Fruit fly (Drosophila melanogaster) whole organism, embryonic: Measurements from ENCODE around the gene CG33230.
A peak's percentile ranks its signal among the peaks of the same experiment; 100 is the strongest.

Source experiments
- Adf1 ChIP-seq: fragments of 200-800 bp; sonication (Bioruptor generic); IDR thresholded peaks from 2 replicates; pipeline ENCODE4 v1.3.6; 2022; ENCODE audit warnings: missing biosample characterization, missing genetic modification characterization
- Atf6 ChIP-seq: fragments of 200-800 bp; sonication (Bioruptor generic); IDR thresholded peaks from 2 replicates; pipeline ENCODE4 v1.3.6; 2022; ENCODE audit warnings: missing biosample characterization, missing genetic modification characterization
- B-H1 ChIP-seq: fragments of 200-800 bp; sonication (Bioruptor generic); IDR thresholded peaks from 3 replicates; pipeline ENCODE4 v1.3.6; 2022; ENCODE audit warnings: missing biosample characterization, missing genetic modification characterization
- BtbVII ChIP-seq: fragments of 200-800 bp; sonication (Bioruptor generic); optimal IDR thresholded peaks from 3 replicates; lab custom pipeline; 2017; ENCODE audit warnings: missing biosample characterization, mild to moderate bottlenecking, missing genetic modification characterization
- CG10431 ChIP-seq: fragments of 200-800 bp; sonication (Bioruptor generic); optimal IDR thresholded peaks from 3 replicates; lab custom pipeline; 2018; ENCODE audit warnings: missing biosample characterization, mild to moderate bottlenecking, missing genetic modification characterization
- CG10543 ChIP-seq: fragments of 200-800 bp; sonication (Bioruptor generic); optimal IDR thresholded peaks from 3 replicates; lab custom pipeline; 2017; ENCODE audit warnings: missing biosample characterization, mild to moderate bottlenecking, missing genetic modification characterization, moderate library complexity
- CG11247 ChIP-seq: fragments of 200-800 bp; sonication (Bioruptor generic); IDR thresholded peaks from 2 replicates; pipeline ENCODE4 v1.3.6; 2022; ENCODE audit warnings: missing biosample characterization, missing genetic modification characterization
- CG12769 ChIP-seq: fragments of 200-800 bp; sonication (Bioruptor generic); optimal IDR thresholded peaks from 2 replicates; lab custom pipeline; 2019; ENCODE audit warnings: missing biosample characterization, mild to moderate bottlenecking, missing genetic modification characterization, moderate library complexity
- CG1603 ChIP-seq: fragments of 200-800 bp; sonication (Bioruptor generic); optimal IDR thresholded peaks from 2 replicates; lab custom pipeline; 2019; ENCODE audit warnings: missing biosample characterization, mild to moderate bottlenecking, missing genetic modification characterization, moderate library complexity
- CG16863 ChIP-seq: fragments of 200-800 bp; sonication (Bioruptor generic); optimal IDR thresholded peaks from 3 replicates; lab custom pipeline; 2016; ENCODE audit warnings: missing biosample characterization, missing genetic modification characterization
- CG18599 ChIP-seq: fragments of 200-800 bp; sonication (Bioruptor generic); optimal IDR thresholded peaks from 3 replicates; lab custom pipeline; 2017; ENCODE audit warnings: missing biosample characterization, missing genetic modification characterization, mild to moderate bottlenecking, moderate library complexity, missing genetic modification reagents
- CG2889 ChIP-seq: fragments of 200-800 bp; sonication (Bioruptor generic); IDR thresholded peaks from 3 replicates; pipeline ENCODE4 v1.3.6; 2022; ENCODE audit warnings: missing biosample characterization, missing genetic modification characterization
- CG33557 ChIP-seq: fragments of 200-800 bp; sonication (Bioruptor generic); optimal IDR thresholded peaks from 2 replicates; lab custom pipeline; 2019; ENCODE audit warnings: missing biosample characterization, mild to moderate bottlenecking, missing genetic modification characterization, moderate library complexity
- CG34224 ChIP-seq: fragments of 200-800 bp; sonication (Bioruptor generic); IDR thresholded peaks from 3 replicates; pipeline ENCODE4 v1.3.6; 2022; ENCODE audit warnings: missing biosample characterization, missing genetic modification characterization; ENCODE audit not compliant: partially characterized antibody
- CG3995 ChIP-seq: fragments of 200-800 bp; sonication (Bioruptor generic); optimal IDR thresholded peaks from 3 replicates; lab custom pipeline; 2016; ENCODE audit warnings: missing biosample characterization, missing genetic modification characterization
- CG4360 ChIP-seq: fragments of 200-800 bp; sonication (Bioruptor generic); IDR thresholded peaks from 2 replicates; pipeline ENCODE4 v1.3.6; 2022; ENCODE audit warnings: missing biosample characterization, missing genetic modification characterization
- CG5180 ChIP-seq: fragments of 200-800 bp; sonication (Bioruptor generic); optimal IDR thresholded peaks from 3 replicates; lab custom pipeline; 2017; ENCODE audit warnings: missing biosample characterization, missing genetic modification characterization, mild to moderate bottlenecking, moderate library complexity, missing genetic modification reagents
- CG6683 ChIP-seq: fragments of 200-800 bp; sonication (Bioruptor generic); optimal IDR thresholded peaks from 2 replicates; lab custom pipeline; 2017; ENCODE audit warnings: missing biosample characterization, mild to moderate bottlenecking, missing genetic modification characterization, missing genetic modification reagents
- CG7963 ChIP-seq: fragments of 200-800 bp; sonication (Bioruptor generic); IDR thresholded peaks from 3 replicates; pipeline ENCODE4 v1.3.6; 2022; ENCODE audit warnings: missing biosample characterization, missing genetic modification characterization; ENCODE audit not compliant: partially characterized antibody
- Deaf1 ChIP-seq: fragments of 200-800 bp; optimal IDR thresholded peaks from 3 replicates; lab custom pipeline; 2019; ENCODE audit warnings: missing biosample characterization, mild to moderate bottlenecking, missing genetic modification characterization, moderate library complexity
- Dfd ChIP-seq, 2 experiments: fragments of >200 bp; optimal IDR thresholded peaks; 2 replicates each; lab custom pipeline; 2017; ENCODE audit warnings: missing biosample characterization in 2 of 2, missing genetic modification characterization in 2 of 2
- Dip2 ChIP-seq: fragments of 200-800 bp; sonication (Bioruptor generic); IDR thresholded peaks from 2 replicates; pipeline ENCODE4 v1.3.6; 2022; ENCODE audit warnings: missing biosample characterization, missing genetic modification characterization
- Ets65A ChIP-seq: fragments of 200-800 bp; sonication (Bioruptor generic); peaks from one replicate; lab custom pipeline; 2016; ENCODE audit warnings: missing biosample characterization, missing genetic modification characterization
- Gug ChIP-seq: fragments of 200-800 bp; sonication (Bioruptor generic); IDR thresholded peaks from 4 replicates; pipeline ENCODE4 v1.3.6; 2022; ENCODE audit warnings: missing biosample characterization, missing genetic modification characterization
- HLH54F ChIP-seq: fragments of 200-800 bp; sonication (Bioruptor generic); optimal IDR thresholded peaks from 3 replicates; lab custom pipeline; 2016; ENCODE audit warnings: missing biosample characterization, missing genetic modification characterization
- Hr3 ChIP-seq: fragments of 200-800 bp; sonication (Bioruptor generic); optimal IDR thresholded peaks from 3 replicates; lab custom pipeline; 2016; ENCODE audit warnings: missing biosample characterization, missing genetic modification characterization
- Hr78 ChIP-seq, 2 experiments: fragments of 200-800 bp in 1 of 2; fragments of >200 bp in 1 of 2; sonication (Bioruptor generic) in 1 of 2; optimal IDR thresholded peaks; 2 replicates each; lab custom pipeline; 2017 to 2019; ENCODE audit warnings: missing biosample characterization in 2 of 2, missing genetic modification characterization in 2 of 2, mild to moderate bottlenecking in 1 of 2, moderate library complexity in 1 of 2
- Lhr ChIP-seq: fragments of 200-800 bp; sonication (Bioruptor generic); optimal IDR thresholded peaks from 3 replicates; lab custom pipeline; 2017; ENCODE audit warnings: mild to moderate bottlenecking, missing biosample characterization, missing genetic modification reagents, missing genetic modification characterization
- Med ChIP-seq: fragments of 200-800 bp; sonication (Bioruptor generic); peaks from one replicate; lab custom pipeline; 2016; ENCODE audit warnings: missing biosample characterization, missing genetic modification characterization, mild to moderate bottlenecking, inconsistent platforms, moderate library complexity
- NC2α ChIP-seq: fragments of 200-800 bp; sonication (Bioruptor generic); optimal IDR thresholded peaks from 2 replicates; lab custom pipeline; 2016; ENCODE audit warnings: missing biosample characterization, missing genetic modification characterization
- Poxn ChIP-seq: fragments of 200-800 bp; sonication (Bioruptor generic); IDR thresholded peaks from 2 replicates; pipeline ENCODE4 v1.3.6; 2022; ENCODE audit warnings: missing biosample characterization, missing genetic modification characterization
- Rfx ChIP-seq: fragments of 200-800 bp; sonication (Bioruptor generic); IDR thresholded peaks from 2 replicates; pipeline ENCODE4 v1.3.6; 2022; ENCODE audit warnings: missing biosample characterization, missing genetic modification characterization
- ab ChIP-seq: fragments of 200-800 bp; sonication (Bioruptor generic); optimal IDR thresholded peaks from 2 replicates; lab custom pipeline; 2016; ENCODE audit warnings: missing biosample characterization, missing genetic modification characterization
- bab2 ChIP-seq: fragments of 200-800 bp; sonication (Bioruptor generic); optimal IDR thresholded peaks from 2 replicates; lab custom pipeline; 2016; ENCODE audit warnings: missing biosample characterization, missing genetic modification characterization
- chif ChIP-seq, 2 experiments: fragments of 200-800 bp; sonication (Bioruptor generic); optimal IDR thresholded peaks; 3 replicates each; lab custom pipeline; 2016; ENCODE audit warnings: missing biosample characterization in 2 of 2, missing genetic modification characterization in 2 of 2
- chinmo ChIP-seq: fragments of 200-800 bp; sonication (Bioruptor generic); IDR thresholded peaks from 4 replicates; pipeline ENCODE4 v1.3.6; 2022; ENCODE audit warnings: missing biosample characterization, missing genetic modification characterization; ENCODE audit not compliant: partially characterized antibody
- crc ChIP-seq: fragments of 200-800 bp; sonication (Bioruptor generic); optimal IDR thresholded peaks from 2 replicates; lab custom pipeline; 2016; ENCODE audit warnings: missing biosample characterization, missing genetic modification characterization
- en ChIP-seq: fragments of 200-800 bp; sonication (Bioruptor generic); optimal IDR thresholded peaks from 2 replicates; lab custom pipeline; 2016; ENCODE audit warnings: missing biosample characterization, missing genetic modification characterization
- ftz-f1 ChIP-seq: fragments of 200-800 bp; sonication (Bioruptor generic); optimal IDR thresholded peaks from 2 replicates; lab custom pipeline; 2016; ENCODE audit warnings: missing biosample characterization, missing genetic modification characterization
- gsb-n ChIP-seq: fragments of 200-800 bp; sonication (Bioruptor generic); optimal IDR thresholded peaks from 3 replicates; lab custom pipeline; 2018; ENCODE audit warnings: missing biosample characterization, mild to moderate bottlenecking, missing genetic modification characterization
- insv ChIP-seq, 2 experiments: fragments of 200-800 bp; sonication (Bioruptor generic); optimal IDR thresholded peaks; 3 replicates each; lab custom pipeline; 2016 to 2018; ENCODE audit warnings: missing biosample characterization in 2 of 2, missing genetic modification characterization in 2 of 2
- row ChIP-seq: fragments of 200-800 bp; sonication (Bioruptor generic); IDR thresholded peaks from 3 replicates; pipeline ENCODE4 v1.3.6; 2022; ENCODE audit warnings: missing biosample characterization, missing genetic modification characterization
- sd ChIP-seq: fragments of 200-800 bp; sonication (Bioruptor generic); optimal IDR thresholded peaks from 3 replicates; lab custom pipeline; 2018; ENCODE audit warnings: missing biosample characterization, mild to moderate bottlenecking, missing genetic modification characterization, moderate library complexity
- sens ChIP-seq: fragments of 200-800 bp; sonication (Bioruptor generic); peaks from one replicate; lab custom pipeline; 2016; ENCODE audit warnings: missing biosample characterization, missing genetic modification characterization
- sna ChIP-seq: fragments of 200-800 bp; sonication (Bioruptor generic); IDR thresholded peaks from 2 replicates; pipeline ENCODE4 v1.3.6; 2022; ENCODE audit warnings: missing biosample characterization, missing genetic modification characterization; ENCODE audit not compliant: partially characterized antibody
- sob ChIP-seq: fragments of 200-800 bp; sonication (Bioruptor generic); IDR thresholded peaks from 2 replicates; pipeline ENCODE4 v1.3.6; 2022; ENCODE audit warnings: missing biosample characterization, missing genetic modification characterization
- tgo ChIP-seq: fragments of 200-800 bp; sonication (Bioruptor generic); IDR thresholded peaks from 3 replicates; pipeline ENCODE4 v1.3.6; 2022; ENCODE audit warnings: missing biosample characterization, missing genetic modification characterization
- tio ChIP-seq: fragments of 200-800 bp; sonication (Bioruptor generic); optimal IDR thresholded peaks from 2 replicates; lab custom pipeline; 2017; ENCODE audit warnings: missing biosample characterization, missing genetic modification characterization, inconsistent platforms
- yki ChIP-seq: fragments of >200 bp; optimal IDR thresholded peaks from 3 replicates; lab custom pipeline; 2018
- zf30C ChIP-seq: fragments of 200-800 bp; sonication (Bioruptor generic); optimal IDR thresholded peaks from 3 replicates; lab custom pipeline; 2018; ENCODE audit warnings: missing biosample characterization, mild to moderate bottlenecking, missing genetic modification characterization

The CG33230 gene

dm6 chr3L:1609611-1610010 is 8.6 kb upstream of the CG33230 start (continued):
- TF ChIP-seq BtbVII (peak; percentile 52), CG10431 (no peak), Hr3 (GFP tag; lab: Kevin White, UChicago) (no peak), CG7963 (GFP tag; lab: Robert Waterston, UW) (no peak), CG6683 (GFP tag; lab: Kevin White, UChicago) (no peak), CG1603 (tag; lab: Kevin White, UChicago) (no peak), sd (no peak), CG18599 (GFP tag; lab: Kevin White, UChicago) (peak; percentile 48), Poxn (no peak), HLH54F (peak; percentile 22), Ets65A (GFP tag; lab: Kevin White, UChicago) (peak; percentile 94), row (GFP tag; lab: Robert Waterston, UW) (peak; percentile 54), CG2889 (GFP tag; lab: Robert Waterston, UW) (0 out of 3 replicates have a peak, but pooled peaks have one; percentile 14), NC2α (GFP tag; lab: Kevin White, UChicago) (no peak), tgo (GFP tag; lab: Robert Waterston, UW) (peak; percentile 41; the same call in 1 of the 3 replicates)

dm6 chr3L:1614465-1615084 is 3.6 kb upstream of the CG33230 start:
- TF ChIP-seq CG12769 (tag; lab: Kevin White, UChicago) (peak; percentile 66), ab (GFP tag; lab: Kevin White, UChicago) (no peak), tio (GFP tag; lab: Kevin White, UChicago) (no peak), chinmo (GFP tag; lab: Robert Waterston, UW) (0 out of 4 replicates have a peak, but pooled peaks have one; percentile 18), sd (peak; percentile 63), Dip2 (GFP tag; lab: Robert Waterston, UW) (no peak), CG10543 (GFP tag; lab: Kevin White, UChicago) (peak; percentile 85), CG4360 (GFP tag; lab: Robert Waterston, UW) (no peak), CG11247 (no peak), bab2 (GFP tag; lab: Kevin White, UChicago) (no peak), CG3995 (GFP tag; lab: Kevin White, UChicago) (no peak), yki (lab: Kevin White, UChicago) (no peak), Med (GFP tag; lab: Kevin White, UChicago) (no peak), Gug (no peak), crc (GFP tag; lab: Kevin White, UChicago) (no peak), sens (peak; percentile 50), sob (GFP tag; lab: Robert Waterston, UW) (no peak), gsb-n (no peak), sna (no peak), Atf6 (GFP tag; lab: Robert Waterston, UW) (peak; percentile 46; the same call in 1 of the 2 replicates), CG5180 (no peak), Adf1 (GFP tag; lab: Robert Waterston, UW) (peak; percentile 13; the same call in 1 of the 2 replicates), B-H1 (GFP tag; lab: Robert Waterston, UW) (no peak), Dfd (GFP tag; optimal IDR thresholded peaks at IDR 0.05; lab: Kevin White, UChicago) (no peak), insv (GFP tag; optimal IDR thresholded peaks at IDR 0.05; lab: Kevin White, UChicago) (no peak), chif (GFP tag; optimal IDR thresholded peaks at IDR 0.05; lab: Kevin White, UChicago) (no peak), ftz-f1 (GFP tag; lab: Kevin White, UChicago) (peak; percentile 57), Rfx (GFP tag; lab: Robert Waterston, UW) (0 out of 2 replicates have a peak, but pooled peaks have one; percentile 4), Ets65A (GFP tag; lab: Kevin White, UChicago) (peak; percentile 47), Lhr (GFP tag; lab: Kevin White, UChicago) (no peak), zf30C (GFP tag; lab: Kevin White, UChicago) (no peak), Deaf1 (peak; percentile 71), CG16863 (no peak), CG34224 (GFP tag; lab: Robert Waterston, UW) (no peak), CG33557 (no peak), en (GFP tag; lab: Kevin White, UChicago) (no peak), Hr78 (GFP tag; optimal IDR thresholded peaks at IDR 0.05; lab: Kevin White, UChicago) (peak in 1 of 2 experiments; percentile 55)
